Worm (Caenorhabditis elegans): ENCODE data around the gene mrps-7.
"Not testable (repeated sequence)": the region's sequence is repeated elsewhere in the genome, so short reads cannot be mapped to it uniquely, and the experiment has no call there.

ce11 chrIV:14774454-14774853 lies 6.9 kb upstream of the mrps-7 start, which contains the start of gene Y57G11C.51:
- TF ChIP-seq unc-62 (GFP tag; optimal IDR thresholded peaks at IDR 0.05 in 1 of 2); unc-62 (tag; optimal IDR thresholded peaks at IDR 0.05); nhr-25 (tag; optimal IDR thresholded peaks at IDR 0.05; ENCODE audit: borderline replicate concordance, insufficient read depth); R02D3.7 (tag; optimal IDR thresholded peaks at IDR 0.05): not testable (repeated sequence)

Data from whole organism, L4 larva.